Worm (Caenorhabditis elegans): ENCODE results near the gene srh-185.

ce11 chrV:3032343-3032742 lies 33.7 kb upstream of the srh-185 start, which contains the start of gene irld-38:
- TF ChIP-seq snpc-4 (tag; optimal IDR thresholded peaks at IDR 0.05) (no peak), ztf-4 (tag; optimal IDR thresholded peaks at IDR 0.05) (no peak), lir-3 (tag; optimal IDR thresholded peaks at IDR 0.05; ENCODE audit: poor library complexity) (no peak)
